Fruit fly (Drosophila melanogaster) ovary, adult (tissue): Measurements from ENCODE around the gene CG3345.

ENCODE experiments used
- CG17801 ChIP-seq: fragments of 200-800 bp; optimal IDR thresholded peaks from 2 replicates; lab custom pipeline; 2019; ENCODE audit warnings: missing biosample characterization, mild to moderate bottlenecking, missing genetic modification characterization, moderate library complexity; ENCODE audit not compliant: partially characterized antibody

The CG3345 gene

DNA sequence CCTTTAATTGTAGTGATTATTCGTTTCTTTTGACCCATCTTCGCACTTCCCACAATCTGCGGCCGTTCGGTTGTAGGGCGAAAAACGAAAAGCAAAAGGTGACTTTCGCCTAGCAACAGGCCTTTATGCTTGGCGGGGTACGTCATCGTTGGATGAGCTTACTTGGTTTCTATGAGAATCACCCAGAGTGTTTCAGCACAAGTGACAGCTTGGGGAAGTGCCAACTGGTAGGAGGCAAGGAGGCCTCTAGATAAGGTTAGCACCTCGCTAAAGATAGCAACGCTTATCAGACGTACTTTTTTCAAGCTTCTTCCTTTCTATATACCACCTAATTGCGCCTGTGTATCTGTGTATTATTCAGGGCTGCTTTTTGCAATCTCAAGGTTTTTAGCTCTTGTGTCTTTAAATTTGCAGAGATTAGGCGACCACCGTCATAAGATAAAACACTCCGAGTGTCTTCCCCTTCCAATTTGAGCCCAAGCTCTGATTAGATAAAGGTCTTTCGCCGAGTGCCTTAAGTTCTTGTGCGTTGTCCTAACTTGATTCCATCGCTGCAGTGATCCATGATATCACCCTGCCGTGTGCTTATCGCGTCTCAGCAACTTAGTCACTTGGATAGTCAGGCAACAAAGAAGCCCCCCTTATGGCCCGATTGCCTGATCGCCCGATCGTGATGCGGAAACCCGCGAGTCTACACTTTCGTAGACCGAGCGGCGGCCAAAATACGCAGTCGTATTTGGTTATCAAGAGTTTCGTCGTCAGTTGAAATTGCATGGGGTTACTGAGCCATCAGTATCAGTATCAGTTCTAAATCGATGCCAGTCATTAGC is 32.2 kb downstream of the CG3345 start:
- TF ChIP-seq CG17801 (GFP tag; lab: Kevin White, UChicago), result no peak

DNA sequence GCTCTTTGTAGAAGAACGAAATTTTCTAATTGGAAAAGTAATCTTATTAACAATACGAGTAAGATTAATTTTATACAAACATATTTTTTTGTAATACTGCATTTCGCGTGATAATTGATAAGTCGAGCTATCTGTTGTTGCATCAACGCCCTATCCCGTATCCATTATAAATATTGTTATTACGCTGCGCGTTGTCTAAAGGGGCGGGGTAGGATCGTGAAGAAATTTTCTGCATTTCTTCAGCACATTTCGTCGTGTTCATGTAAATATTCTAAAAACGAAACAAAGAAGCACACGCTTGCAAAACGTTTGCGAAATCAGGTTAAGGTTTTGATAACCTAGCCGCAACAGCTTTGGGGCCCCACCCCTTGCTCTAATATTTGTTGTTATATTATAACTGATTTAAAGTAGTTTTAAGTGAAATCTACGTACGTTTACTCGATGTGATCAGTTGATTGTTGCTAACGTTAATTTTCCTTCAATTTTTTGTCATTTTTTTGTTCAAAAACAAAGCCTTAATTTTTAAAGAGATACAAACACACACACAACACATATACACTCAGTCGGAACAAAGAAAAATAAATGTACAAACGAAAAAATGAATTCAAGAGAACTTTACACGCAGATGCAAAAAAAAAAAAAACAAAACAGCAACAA is 34.5 kb downstream of the CG3345 start:
- no peak for TF ChIP-seq CG17801 (GFP tag; lab: Kevin White, UChicago)

DNA sequence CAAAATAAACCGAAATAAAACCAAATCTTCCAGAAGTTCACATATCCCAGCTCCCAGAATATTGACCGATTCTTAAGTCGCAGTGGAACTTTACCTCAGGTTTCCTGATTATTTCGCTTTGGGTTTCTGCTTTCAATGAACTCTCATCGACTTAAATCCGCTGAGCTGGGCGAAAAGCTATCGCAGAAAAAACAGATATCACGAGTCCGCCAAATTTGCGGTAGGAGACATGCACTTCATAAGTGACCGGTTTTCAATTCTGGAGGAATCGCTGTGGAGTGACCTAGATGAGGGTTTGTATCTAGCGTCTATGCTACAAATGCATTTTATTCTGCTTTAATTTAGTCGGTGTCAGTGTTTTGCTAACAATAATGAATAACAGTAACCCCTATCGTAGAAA is 36.3 kb downstream of the CG3345 start:
- TF ChIP-seq CG17801 (GFP tag; lab: Kevin White, UChicago), result no peak

DNA sequence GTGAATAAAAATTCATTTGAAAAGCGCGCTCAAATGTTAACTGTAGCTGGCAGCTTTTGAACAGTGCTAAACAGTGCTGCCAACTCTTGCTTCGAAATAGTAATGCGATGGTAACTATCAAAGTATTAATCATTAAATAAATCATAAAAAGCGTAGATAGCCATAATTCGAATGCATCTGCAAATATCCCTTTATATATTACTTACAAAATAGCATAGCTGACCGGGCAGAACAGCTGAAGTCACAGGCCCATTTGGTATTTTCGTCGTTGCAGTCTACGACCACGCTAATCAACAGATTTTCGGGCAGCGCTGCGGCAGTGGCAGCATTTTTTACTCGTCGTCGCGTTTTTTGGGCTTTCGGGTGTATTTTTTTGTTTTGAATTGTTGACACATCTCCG is 36.8 kb downstream of the CG3345 start, which contains the start of gene Plc21C:
Plc21C (plus strand) TSS at position 290 of the 400 bp plus-strand sequence.
- peak; percentile 68 for TF ChIP-seq CG17801 (GFP tag; lab: Kevin White, UChicago)

DNA sequence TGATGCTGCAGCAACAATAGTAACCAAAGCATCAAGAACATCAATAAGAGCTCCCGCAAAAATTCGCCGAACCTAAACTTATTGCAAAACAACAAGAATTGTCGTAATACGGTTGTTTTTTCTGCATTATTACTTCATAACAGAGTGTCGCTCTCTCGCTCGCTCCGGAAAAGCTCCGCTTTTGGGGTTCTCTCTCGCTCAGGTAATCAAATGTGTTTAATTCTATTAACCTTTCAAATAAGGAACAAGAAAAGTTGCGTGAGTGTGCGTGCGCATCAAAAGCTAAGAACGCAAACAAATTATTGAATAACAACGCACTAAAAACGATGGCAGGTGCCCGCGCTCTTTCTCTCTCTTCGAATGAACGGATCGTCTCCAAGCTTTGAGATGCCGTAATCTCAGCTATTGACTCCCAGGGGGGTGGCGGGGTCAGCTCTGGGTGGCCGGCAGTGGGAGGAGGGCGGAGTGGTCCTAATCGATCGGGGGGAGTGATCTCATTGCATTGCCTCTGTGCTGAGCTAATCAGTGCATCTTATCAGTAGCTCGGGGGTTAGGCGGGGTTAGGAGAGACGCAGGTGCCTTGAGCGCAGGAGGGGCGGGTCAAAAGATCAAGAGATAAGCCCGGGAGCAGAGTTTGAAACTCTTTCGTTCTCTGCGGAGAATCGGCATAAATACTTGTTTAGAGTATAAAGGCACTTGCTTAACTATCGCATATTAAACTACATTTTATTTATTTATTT is 37.5 kb downstream of the CG3345 start:
- no peak for TF ChIP-seq CG17801 (GFP tag; lab: Kevin White, UChicago)

- no peak for TF ChIP-seq CG17801 (GFP tag; lab: Kevin White, UChicago)
Observed at dm6 chr2L:307129-307528, 38.2 kb downstream of the CG3345 start.

dm6 chr2L:308194-308706 is 39.4 kb downstream of the CG3345 start:
- no peak for TF ChIP-seq CG17801 (GFP tag; lab: Kevin White, UChicago)

- TF ChIP-seq CG17801 (GFP tag; lab: Kevin White, UChicago), result peak; percentile 4
Observed at dm6 chr2L:309177-309576, 40.3 kb downstream of the CG3345 start.

DNA sequence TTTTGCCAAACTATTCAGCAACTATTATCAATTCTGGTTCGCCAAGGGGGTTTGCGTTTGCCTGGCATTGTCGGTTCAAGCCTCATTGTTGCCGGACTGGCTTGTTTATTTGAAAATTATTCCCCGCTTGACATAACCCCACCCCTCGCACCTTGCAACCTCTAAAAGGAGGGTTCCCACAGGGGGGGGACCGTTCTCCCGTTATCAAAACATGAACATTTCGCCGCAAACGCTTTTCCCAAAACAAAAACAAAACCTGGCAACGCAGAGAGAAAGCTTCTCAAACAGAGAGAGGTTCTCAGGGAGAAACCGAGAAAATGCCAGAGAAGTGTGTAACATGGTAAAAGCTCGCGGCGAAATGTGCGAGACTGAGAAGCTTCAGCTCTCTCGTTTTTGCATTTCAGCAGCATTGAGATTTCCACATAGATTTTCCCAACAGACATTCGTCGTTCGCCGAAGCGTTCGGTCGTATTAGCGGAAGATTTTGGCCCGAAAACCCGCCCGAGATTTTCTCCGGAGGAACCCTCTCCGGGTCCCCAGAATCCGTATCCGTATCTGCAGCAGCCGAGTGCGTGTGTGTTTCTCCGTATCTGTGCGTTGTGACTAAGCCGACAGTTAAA is 41.0 kb downstream of the CG3345 start:
- no peak for TF ChIP-seq CG17801 (GFP tag; lab: Kevin White, UChicago)

- TF ChIP-seq CG17801 (GFP tag; lab: Kevin White, UChicago), result no peak
Observed at dm6 chr2L:319159-319558, 50.3 kb downstream of the CG3345 start, which contains the start of gene CG11912. TSS of gene CG11912 (minus strand) at chr2L:319259.

DNA sequence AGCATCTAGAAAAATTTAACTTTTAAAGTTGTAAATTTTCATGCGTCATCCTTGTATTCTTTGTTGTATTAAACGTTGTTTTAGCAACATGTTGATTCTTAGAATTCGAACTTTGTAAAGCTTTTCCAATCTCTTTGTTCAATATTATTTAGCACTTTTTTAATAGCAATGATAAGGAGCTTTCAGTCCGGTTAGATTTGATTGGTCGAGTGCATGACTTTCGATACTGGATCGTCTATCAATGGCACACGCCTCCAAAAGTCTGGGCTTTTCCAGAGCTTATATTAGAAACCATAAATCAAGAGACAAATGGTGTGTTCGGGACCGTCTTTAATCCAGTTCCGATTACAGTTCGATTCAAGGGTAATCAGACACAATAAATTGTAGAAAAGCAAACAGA is 50.9 kb downstream of the CG3345 start:
- TF ChIP-seq CG17801 (GFP tag; lab: Kevin White, UChicago), result no peak

DNA sequence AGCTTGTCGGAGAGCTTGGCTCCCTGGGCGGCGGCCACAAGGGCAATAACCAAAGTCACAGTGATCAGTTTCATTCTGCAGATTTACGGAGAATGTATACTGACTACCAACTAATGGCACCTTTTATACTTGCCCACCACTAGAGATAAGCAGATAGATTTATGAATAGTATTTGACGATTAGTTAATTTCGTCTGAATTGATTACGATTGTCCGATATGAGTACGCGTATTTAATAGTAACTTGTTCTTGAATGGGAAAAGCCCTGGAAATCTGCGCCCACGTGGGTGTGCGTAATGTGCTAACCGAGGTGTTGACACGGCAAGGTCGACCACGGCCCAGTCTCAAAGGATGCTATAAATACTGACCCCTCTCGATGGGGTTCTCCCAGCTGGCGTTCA is 52.3 kb downstream of the CG3345 start, which contains the start of gene CG11911:
CG11911 (minus strand) TSS at position 101 of the 400 bp plus-strand sequence.
- TF ChIP-seq CG17801 (GFP tag; lab: Kevin White, UChicago), result no peak
